Fruit fly (Drosophila melanogaster): ENCODE data around the gene CG13308.

Gene CG13308

DNA sequence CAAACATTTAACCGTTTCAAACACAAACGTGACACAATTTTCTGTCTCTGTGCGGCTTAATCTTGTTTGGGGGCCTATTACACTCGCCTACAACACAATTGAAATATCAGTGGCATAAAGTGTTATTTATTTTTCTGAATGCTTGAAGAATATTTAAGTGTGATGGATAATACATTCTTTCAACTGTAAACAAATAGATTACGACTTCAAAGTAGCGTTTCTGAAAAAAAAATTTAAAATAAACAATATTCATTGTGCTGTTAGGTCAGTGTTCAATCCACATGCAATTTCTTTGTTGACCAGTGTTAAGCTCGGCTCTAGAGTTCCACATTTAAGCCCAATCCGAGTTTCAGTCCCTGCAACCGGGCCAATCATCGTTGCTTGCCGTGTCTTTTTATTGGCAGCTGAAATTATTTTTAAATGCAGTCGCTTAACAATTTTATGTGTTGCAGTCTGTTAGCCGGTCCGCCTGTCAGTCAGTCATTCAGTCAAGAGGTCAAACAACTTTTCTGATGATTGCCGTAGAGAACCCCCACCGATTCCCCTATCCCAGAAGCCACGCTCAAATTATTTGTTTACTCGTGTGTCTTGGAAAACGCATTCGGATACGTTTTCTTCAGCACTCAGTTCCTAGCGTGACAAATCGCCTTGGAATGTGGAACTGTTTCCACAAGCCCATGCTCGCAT lies 35.2 kb upstream of the CG13308 start (continued):
- TF ChIP-seq repo (GFP tag; optimal IDR thresholded peaks at IDR 0.05): no peak
- no peak for TF ChIP-seq gcm2 (GFP tag; optimal IDR thresholded peaks at IDR 0.05)
- peak; percentile 76 for TF ChIP-seq seq (GFP tag; IDR thresholded peaks at IDR 0.05)
- peak; percentile 55 for TF ChIP-seq ind (GFP tag; optimal IDR thresholded peaks at IDR 0.05)
- TF ChIP-seq CG10209 (GFP tag; optimal IDR thresholded peaks at IDR 0.05): peak; percentile 71
- TF ChIP-seq trem (tag; optimal IDR thresholded peaks at IDR 0.05): peak; percentile 51
- peak; percentile 72 for TF ChIP-seq Abd-B (GFP tag; optimal IDR thresholded peaks at IDR 0.05)
- TF ChIP-seq Nf-YC (tag; optimal IDR thresholded peaks at IDR 0.05): peak; percentile 43
- TF ChIP-seq CG12744 (GFP tag; optimal IDR thresholded peaks at IDR 0.05): no peak
- TF ChIP-seq CG42726 (GFP tag; IDR thresholded peaks at IDR 0.05; ENCODE audit: partially characterized antibody): no peak
- no peak for TF ChIP-seq CG11247 (GFP tag; IDR thresholded peaks at IDR 0.05)
- TF ChIP-seq aop (GFP tag; IDR thresholded peaks at IDR 0.05): no peak
- TF ChIP-seq Lhr (GFP tag; optimal IDR thresholded peaks at IDR 0.05): peak; percentile 39
- TF ChIP-seq Hey (tag; optimal IDR thresholded peaks at IDR 0.05): no peak
- TF ChIP-seq Dek (tag; optimal IDR thresholded peaks at IDR 0.05): peak; percentile 27
- TF ChIP-seq CG8281 (tag; optimal IDR thresholded peaks at IDR 0.05): peak; percentile 90
- peak; percentile 38 for TF ChIP-seq CG15696 (tag; optimal IDR thresholded peaks at IDR 0.05)
- peak; percentile 73; the same call in 2 of the 3 replicates for TF ChIP-seq CG11695 (GFP tag; IDR thresholded peaks at IDR 0.05)
- peak; percentile 79 for TF ChIP-seq dysf (GFP tag; IDR thresholded peaks at IDR 0.05)
- TF ChIP-seq Fer1 (GFP tag; optimal IDR thresholded peaks at IDR 0.05): no peak
- TF ChIP-seq Poxn (GFP tag; IDR thresholded peaks at IDR 0.05): no peak
- peak; percentile 74 for TF ChIP-seq Xbp1 (GFP tag; optimal IDR thresholded peaks at IDR 0.05)
- no peak for TF ChIP-seq Lpt (GFP tag; optimal IDR thresholded peaks at IDR 0.05)
- no peak for TF ChIP-seq tna (GFP tag; IDR thresholded peaks at IDR 0.05; ENCODE audit: partially characterized antibody)
- peak; percentile 86 for TF ChIP-seq gem (tag; optimal IDR thresholded peaks at IDR 0.05)
- peak; percentile 85 for TF ChIP-seq Oli (tag; optimal IDR thresholded peaks at IDR 0.05)
- TF ChIP-seq CTCF (GFP tag; optimal IDR thresholded peaks at IDR 0.05): no peak
- no peak for TF ChIP-seq grn (GFP tag; optimal IDR thresholded peaks at IDR 0.05)
- TF ChIP-seq amos (GFP tag; IDR thresholded peaks at IDR 0.05; ENCODE audit: partially characterized antibody): no peak
- TF ChIP-seq Doc3 (GFP tag; IDR thresholded peaks at IDR 0.05; ENCODE audit: partially characterized antibody): no peak
- TF ChIP-seq CG3838 (GFP tag; optimal IDR thresholded peaks at IDR 0.05): no peak
- TF ChIP-seq Stat92E (GFP tag; optimal IDR thresholded peaks at IDR 0.05): peak in 1 of 3 experiments; percentile 6
- TF ChIP-seq caup (GFP tag; optimal IDR thresholded peaks at IDR 0.05; ENCODE audit: severe bottlenecking): peak; percentile 25
- peak; percentile 70 for TF ChIP-seq CG34422 (GFP tag; IDR thresholded peaks at IDR 0.05)
- no peak for TF ChIP-seq CG10565 (GFP tag; optimal IDR thresholded peaks at IDR 0.05)
- TF ChIP-seq Jarid2 (GFP tag; optimal IDR thresholded peaks at IDR 0.05): peak; percentile 33
- peak; percentile 83 for TF ChIP-seq CG10267 (tag; optimal IDR thresholded peaks at IDR 0.05)
- no peak for TF ChIP-seq Ets97D (GFP tag; optimal IDR thresholded peaks at IDR 0.05)
- peak; percentile 45 for TF ChIP-seq bab2 (GFP tag; optimal IDR thresholded peaks at IDR 0.05)
- TF ChIP-seq Ets65A (GFP tag): no peak
- TF ChIP-seq otp (GFP tag; IDR thresholded peaks at IDR 0.05): peak; percentile 78
- TF ChIP-seq CG12942 (GFP tag; optimal IDR thresholded peaks at IDR 0.05): peak; percentile 48
- TF ChIP-seq zf30C (GFP tag; optimal IDR thresholded peaks at IDR 0.05): no peak
- no peak for TF ChIP-seq ems (GFP tag; optimal IDR thresholded peaks at IDR 0.05)
- TF ChIP-seq CG9817 (tag; optimal IDR thresholded peaks at IDR 0.05): peak; percentile 39
- no peak for TF ChIP-seq tx (GFP tag; optimal IDR thresholded peaks at IDR 0.05)
- no peak for TF ChIP-seq Dbx (GFP tag; IDR thresholded peaks at IDR 0.05)
- peak; percentile 15 for TF ChIP-seq CG6813 (GFP tag; optimal IDR thresholded peaks at IDR 0.05)
- TF ChIP-seq CG6791 (GFP tag; IDR thresholded peaks at IDR 0.05; ENCODE audit: partially characterized antibody): no peak
- TF ChIP-seq E2f1 (GFP tag; IDR thresholded peaks at IDR 0.05): peak; percentile 56
